Fruit fly (Drosophila melanogaster) whole organism, embryonic: ENCODE data around the gene Polr1D.

Source experiments
- CG10366 ChIP-seq: fragments of 200-800 bp; sonication (Bioruptor generic); IDR thresholded peaks from 2 replicates; pipeline ENCODE4 v1.3.6; 2022; ENCODE audit warnings: missing biosample characterization, missing genetic modification characterization
- CG11723 ChIP-seq: fragments of 200-800 bp; sonication (Bioruptor generic); optimal IDR thresholded peaks from 2 replicates; lab custom pipeline; 2017; ENCODE audit warnings: missing biosample characterization, mild to moderate bottlenecking, missing genetic modification characterization
- CG16779 ChIP-seq: fragments of 200-800 bp; sonication (Bioruptor generic); IDR thresholded peaks from 2 replicates; pipeline ENCODE4 v1.3.6; 2022; ENCODE audit warnings: missing biosample characterization, missing genetic modification characterization
- CG4707 ChIP-seq: fragments of 200-800 bp; sonication (Bioruptor generic); optimal IDR thresholded peaks from 2 replicates; lab custom pipeline; 2018; ENCODE audit warnings: missing biosample characterization, mild to moderate bottlenecking, missing genetic modification characterization, moderate library complexity
- CHES-1-like ChIP-seq: fragments of 200-800 bp; sonication (Bioruptor generic); optimal IDR thresholded peaks from 2 replicates; lab custom pipeline; 2016; ENCODE audit warnings: missing biosample characterization, missing genetic modification characterization
- Hey ChIP-seq: fragments of 200-800 bp; sonication (Bioruptor generic); optimal IDR thresholded peaks from 3 replicates; lab custom pipeline; 2018; ENCODE audit warnings: missing biosample characterization, mild to moderate bottlenecking, missing genetic modification characterization
- Hr3 ChIP-seq: fragments of 200-800 bp; sonication (Bioruptor generic); optimal IDR thresholded peaks from 3 replicates; lab custom pipeline; 2016; ENCODE audit warnings: missing biosample characterization, missing genetic modification characterization
- eyg ChIP-seq: fragments of 200-800 bp; sonication (Bioruptor generic); optimal IDR thresholded peaks from 3 replicates; lab custom pipeline; 2016; ENCODE audit warnings: missing biosample characterization, missing genetic modification characterization
- onecut ChIP-seq: fragments of 200-800 bp; sonication (Bioruptor generic); IDR thresholded peaks from 2 replicates; pipeline ENCODE4 v1.3.6; 2022; ENCODE audit warnings: missing biosample characterization, missing genetic modification characterization

dm6 chr2L:19158679-19159551 lies 23.9 kb upstream of the Polr1D start:
- TF ChIP-seq CG4707 (GFP tag; lab: Kevin White, UChicago) (peak; percentile 30), CG16779 (GFP tag; lab: Robert Waterston, UW) (no peak), Hey (tag; lab: Kevin White, UChicago) (no peak), onecut (GFP tag; lab: Robert Waterston, UW) (no peak), CG11723 (GFP tag; lab: Kevin White, UChicago) (peak; percentile 47), CG10366 (GFP tag; lab: Robert Waterston, UW) (no peak; the same call in 1 of the 2 replicates), CHES-1-like (GFP tag; lab: Kevin White, UChicago) (peak; percentile 13), eyg (no peak), Hr3 (peak; percentile 24)
